Worm (Caenorhabditis elegans) whole organism, early embryonic: ENCODE measurements around the gene sru-44.

Experiments used
- ama-1 ChIP-seq: fragments of 150-350 bp; optimal IDR thresholded peaks from 2 replicates; lab custom pipeline; 2014
- ceh-13 ChIP-seq: fragments of 200-800 bp; sonication (Bioruptor generic); optimal IDR thresholded peaks from 2 replicates; lab custom pipeline; 2018; ENCODE audit warnings: mild to moderate bottlenecking, missing genetic modification characterization, missing compliant biosample characterization
- hmbx-1 ChIP-seq: sonication (generic microtip); optimal IDR thresholded peaks from 2 replicates; lab custom pipeline; 2016; ENCODE audit warnings: mild to moderate bottlenecking, missing genetic modification characterization, missing compliant biosample characterization

DNA sequence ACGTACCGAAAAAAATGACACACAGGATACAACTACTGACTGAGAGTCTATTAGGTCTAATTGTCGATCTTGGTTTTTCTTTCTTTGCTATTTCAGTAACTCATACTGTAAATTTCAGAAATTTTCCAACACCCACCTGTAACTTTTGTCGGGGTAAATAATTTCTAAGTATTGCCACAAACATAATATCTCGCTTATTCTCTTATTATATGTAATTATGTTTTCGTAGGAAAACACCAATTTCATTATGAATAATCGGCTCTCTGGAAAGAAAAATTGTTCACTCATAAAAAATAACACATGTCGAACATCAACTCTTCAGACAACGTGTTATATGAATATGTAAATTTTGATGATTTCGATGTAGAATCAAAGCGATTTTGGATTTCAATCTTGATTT lies 47.0 kb downstream of the sru-44 start, which contains the start of gene srw-48:
- TF ChIP-seq ama-1 (no peak), hmbx-1 (no peak), ceh-13 (GFP tag; lab: Kevin White, UChicago) (no peak)
